Worm (Caenorhabditis elegans) whole organism, L2 larva: Measurements from ENCODE around the gene fbxb-114.

Experiments used
- F13H6.1 ChIP-seq: sonication (generic microtip); optimal IDR thresholded peaks from 2 replicates; lab custom pipeline; 2016; ENCODE audit warnings: missing genetic modification characterization, missing compliant biosample characterization
- ama-1 ChIP-seq: fragments of 150-350 bp; optimal IDR thresholded peaks from 2 replicates; lab custom pipeline; 2018; ENCODE audit warnings: inconsistent platforms
- ceh-82 ChIP-seq: fragments of 150-350 bp; optimal IDR thresholded peaks from 2 replicates; lab custom pipeline; 2014; ENCODE audit warnings: missing biosample characterization, missing genetic modification characterization
- elt-1 ChIP-seq: fragments of 150-350 bp; optimal IDR thresholded peaks from 2 replicates; lab custom pipeline; 2014; ENCODE audit warnings: missing biosample characterization, missing genetic modification characterization
- mdl-1 ChIP-seq, 2 experiments: fragments of 150-350 bp in 1 of 2; sonication (generic microtip) in 1 of 2; optimal IDR thresholded peaks; 2 replicates each; lab custom pipeline; 2017; ENCODE audit warnings: missing biosample characterization in 2 of 2, missing genetic modification characterization in 2 of 2
- nhr-11 ChIP-seq: fragments of 150-350 bp; optimal IDR thresholded peaks from 2 replicates; lab custom pipeline; 2014; ENCODE audit warnings: missing biosample characterization, missing genetic modification characterization
- nhr-12 ChIP-seq: fragments of 150-350 bp; optimal IDR thresholded peaks from 2 replicates; lab custom pipeline; 2014; ENCODE audit warnings: missing biosample characterization, missing genetic modification characterization
- nhr-129 ChIP-seq: fragments of 150-350 bp; optimal IDR thresholded peaks from 2 replicates; lab custom pipeline; 2014; ENCODE audit warnings: missing biosample characterization, missing genetic modification characterization
- nhr-25 ChIP-seq: fragments of 150-350 bp; sonication (generic microtip); optimal IDR thresholded peaks from 3 replicates; lab custom pipeline; 2014; ENCODE audit warnings: missing biosample characterization, missing genetic modification characterization
- unc-62 ChIP-seq: fragments of 150-350 bp; optimal IDR thresholded peaks from 2 replicates; lab custom pipeline; 2014; ENCODE audit warnings: missing biosample characterization, missing genetic modification reagents, missing genetic modification characterization
- ztf-11 ChIP-seq: sonication (generic microtip); optimal IDR thresholded peaks from 2 replicates; lab custom pipeline; 2017; ENCODE audit warnings: missing biosample characterization, missing genetic modification characterization

DNA sequence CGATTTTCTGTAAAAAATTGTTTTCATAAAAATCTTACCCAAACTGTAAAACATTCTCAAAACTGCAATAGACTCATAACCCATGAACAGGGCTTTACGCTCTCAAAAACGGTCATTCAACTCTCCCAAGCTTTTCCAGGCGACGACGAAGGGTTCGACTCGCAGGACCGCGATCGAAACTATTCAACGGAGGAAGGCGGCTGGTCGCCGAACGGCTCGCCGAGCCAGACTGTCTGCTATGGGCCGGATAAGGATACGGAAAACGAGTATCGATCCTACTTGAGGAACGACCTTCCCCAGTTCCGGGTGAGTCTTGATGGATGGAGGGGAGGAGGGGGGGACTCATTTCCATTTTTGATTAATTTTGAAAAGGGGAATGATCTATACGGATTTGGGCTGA, 46.2 kb downstream of the fbxb-114 start:
- TF ChIP-seq ztf-11 (tag; lab: Kevin White, UChicago) (no peak), mdl-1 (tag; optimal IDR thresholded peaks at IDR 0.05; lab: Kevin White, UChicago) (no peak), nhr-11 (tag; lab: Kevin White, UChicago) (no peak), ceh-82 (tag; lab: Kevin White, UChicago) (no peak), elt-1 (tag; lab: Kevin White, UChicago) (no peak), nhr-12 (tag; lab: Kevin White, UChicago) (no peak), F13H6.1 (no peak), unc-62 (GFP tag; lab: Kevin White, UChicago) (no peak), ama-1 (lab: Kevin White, UChicago) (no peak), nhr-25 (tag; lab: Kevin White, UChicago) (no peak), nhr-129 (no peak)
